Worm (Caenorhabditis elegans) whole organism, L3 larva: ENCODE data around the gene tat-6.

ENCODE experiments used
- ama-1 ChIP-seq: fragments of 150-350 bp; optimal IDR thresholded peaks from 2 replicates; lab custom pipeline; 2018
- ceh-16 ChIP-seq: sonication (generic microtip); optimal IDR thresholded peaks from 2 replicates; lab custom pipeline; 2017; ENCODE audit warnings: missing biosample characterization, missing genetic modification characterization
- elt-1 ChIP-seq: fragments of 150-350 bp; optimal IDR thresholded peaks from 2 replicates; lab custom pipeline; 2014; ENCODE audit warnings: missing biosample characterization, missing genetic modification characterization
- fkh-10 ChIP-seq: sonication (generic microtip); optimal IDR thresholded peaks from 2 replicates; lab custom pipeline; 2017; ENCODE audit warnings: missing biosample characterization, missing genetic modification reagents, missing genetic modification characterization
- fkh-2 ChIP-seq: fragments of 150-350 bp; optimal IDR thresholded peaks from 2 replicates; lab custom pipeline; 2014; ENCODE audit warnings: missing biosample characterization, missing genetic modification reagents, missing genetic modification characterization
- nhr-11 ChIP-seq: fragments of 150-350 bp; optimal IDR thresholded peaks from 2 replicates; lab custom pipeline; 2014; ENCODE audit warnings: missing biosample characterization, missing genetic modification characterization
- pqm-1 ChIP-seq: fragments of 150-350 bp; optimal IDR thresholded peaks from 2 replicates; lab custom pipeline; 2017; ENCODE audit warnings: missing biosample characterization, missing genetic modification characterization, inconsistent platforms
- skn-1 ChIP-seq: fragments of 150-350 bp; optimal IDR thresholded peaks from 2 replicates; lab custom pipeline; 2014; ENCODE audit warnings: missing biosample characterization, missing genetic modification characterization
- snpc-4 ChIP-seq: fragments of 150-350 bp; optimal IDR thresholded peaks from 2 replicates; lab custom pipeline; 2014; ENCODE audit warnings: missing biosample characterization, missing genetic modification characterization
- tbx-2 ChIP-seq: sonication (generic microtip); optimal IDR thresholded peaks from 2 replicates; lab custom pipeline; 2016; ENCODE audit warnings: mild to moderate bottlenecking, missing genetic modification characterization, missing compliant biosample characterization
- unc-39 ChIP-seq: sonication (generic microtip); optimal IDR thresholded peaks from 4 replicates; lab custom pipeline; 2017; ENCODE audit warnings: missing biosample characterization, missing genetic modification characterization
- ztf-11 ChIP-seq: fragments of 150-350 bp; optimal IDR thresholded peaks from 2 replicates; lab custom pipeline; 2014; ENCODE audit warnings: missing biosample characterization, missing genetic modification characterization

DNA sequence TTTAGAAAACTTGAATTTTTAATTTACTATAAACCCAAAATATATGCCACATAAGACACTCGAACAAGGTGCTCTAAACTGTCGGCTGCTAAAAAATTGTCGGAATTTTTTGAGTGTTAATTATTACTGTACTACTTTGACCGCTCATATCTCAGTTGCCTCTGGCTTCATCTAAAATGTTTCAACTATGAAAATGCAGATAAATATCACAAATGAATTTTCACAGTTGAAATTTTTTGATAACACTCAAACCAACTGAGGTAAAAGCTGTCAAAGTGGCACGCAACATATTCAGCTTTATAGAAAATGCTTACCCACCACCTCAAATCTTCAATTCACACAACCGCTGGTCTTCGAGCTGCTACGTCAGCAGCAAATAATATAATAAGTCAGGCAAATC, 40.1 kb upstream of the tat-6 start, which contains the start of gene acs-21:
- no peak for TF ChIP-seq nhr-11
- TF ChIP-seq ama-1 (lab: Kevin White, UChicago): no peak
- TF ChIP-seq pqm-1 (tag; lab: Kevin White, UChicago): no peak
- TF ChIP-seq skn-1 (tag; lab: Kevin White, UChicago): no peak
- TF ChIP-seq fkh-10 (GFP tag; lab: Kevin White, UChicago): no peak
- no peak for TF ChIP-seq unc-39 (tag; lab: Kevin White, UChicago)
- TF ChIP-seq ceh-16 (tag; lab: Kevin White, UChicago): no peak
- no peak for TF ChIP-seq fkh-2
- no peak for TF ChIP-seq ztf-11 (tag; lab: Kevin White, UChicago)
- no peak for TF ChIP-seq elt-1
- no peak for TF ChIP-seq tbx-2 (tag; lab: Kevin White, UChicago)
- TF ChIP-seq snpc-4: no peak
